Worm (Caenorhabditis elegans) whole organism, mixed stage, embryonic: Measurements from ENCODE around the gene W01A11.1.

Experiments
- ceh-83 ChIP-seq: fragments of 200-800 bp; sonication (Bioruptor generic); optimal IDR thresholded peaks from 2 replicates; lab custom pipeline; 2018; ENCODE audit warnings: mild to moderate bottlenecking, missing genetic modification characterization, missing compliant biosample characterization
- elt-1 ChIP-seq: sonication (generic microtip); optimal IDR thresholded peaks from 2 replicates; lab custom pipeline; 2017; ENCODE audit warnings: missing genetic modification characterization, mild to moderate bottlenecking, missing compliant biosample characterization, antibody characterized with exemption, moderate library complexity, borderline replicate concordance; ENCODE audit not compliant: insufficient read depth
- elt-3 ChIP-seq: fragments of 150-350 bp; optimal IDR thresholded peaks from 2 replicates; lab custom pipeline; 2014; ENCODE audit warnings: missing biosample characterization, missing genetic modification characterization
- ham-2 ChIP-seq: fragments of 200-800 bp; sonication (Bioruptor generic); optimal IDR thresholded peaks from 2 replicates; lab custom pipeline; 2018; ENCODE audit warnings: mild to moderate bottlenecking, missing genetic modification characterization, missing compliant biosample characterization
- mep-1 ChIP-seq: fragments of 150-350 bp; optimal IDR thresholded peaks from 2 replicates; lab custom pipeline; 2017; ENCODE audit warnings: missing biosample characterization, missing genetic modification reagents, missing genetic modification characterization, inconsistent platforms
- mls-2 ChIP-seq: sonication (generic microtip); optimal IDR thresholded peaks from 2 replicates; lab custom pipeline; 2016; ENCODE audit warnings: mild to moderate bottlenecking, missing genetic modification characterization, moderate library complexity, missing compliant biosample characterization
- unc-39 ChIP-seq: fragments of 150-350 bp; optimal IDR thresholded peaks from 2 replicates; lab custom pipeline; 2014; ENCODE audit warnings: missing biosample characterization, missing genetic modification characterization
- unc-62 ChIP-seq: fragments of 150-350 bp; optimal IDR thresholded peaks from 2 replicates; lab custom pipeline; 2014; ENCODE audit warnings: missing biosample characterization, missing genetic modification reagents, missing genetic modification characterization
- zip-8 ChIP-seq: fragments of 150-350 bp; optimal IDR thresholded peaks from 2 replicates; lab custom pipeline; 2014; ENCODE audit warnings: missing biosample characterization, missing genetic modification characterization
- ztf-11 ChIP-seq: fragments of 150-350 bp; optimal IDR thresholded peaks from 2 replicates; lab custom pipeline; 2014; ENCODE audit warnings: missing biosample characterization, missing genetic modification characterization

ce11 chrV:6513786-6514430 lies 14.9 kb downstream of the W01A11.1 start:
- TF ChIP-seq ztf-11 = no peak
- no peak for TF ChIP-seq unc-39
- TF ChIP-seq zip-8 = no peak
- no peak for TF ChIP-seq elt-3 (tag; lab: Kevin White, UChicago)
- no peak for TF ChIP-seq unc-62 (GFP tag; lab: Kevin White, UChicago)
- no peak for TF ChIP-seq mep-1
- TF ChIP-seq ceh-83 (GFP tag; lab: Kevin White, UChicago) = no peak
- no peak for TF ChIP-seq ham-2 (GFP tag; lab: Kevin White, UChicago)
- TF ChIP-seq elt-1 = no peak
- TF ChIP-seq mls-2 (tag; lab: Kevin White, UChicago) = no peak
